Worm (Caenorhabditis elegans) whole organism, mixed stage, embryonic: ENCODE measurements around the gene R07E5.19.

Experiments
- M03D4.4 ChIP-seq: sonication (generic microtip); optimal IDR thresholded peaks from 2 replicates; lab custom pipeline; 2017; ENCODE audit warnings: mild to moderate bottlenecking, missing genetic modification characterization, missing compliant biosample characterization
- bed-3 ChIP-seq: fragments of 200-800 bp; sonication (Bioruptor generic); optimal IDR thresholded peaks from 3 replicates; lab custom pipeline; 2018; ENCODE audit warnings: mild to moderate bottlenecking, missing genetic modification characterization, moderate library complexity, missing compliant biosample characterization
- blmp-1 ChIP-seq: fragments of 150-350 bp; optimal IDR thresholded peaks from 2 replicates; lab custom pipeline; 2014; ENCODE audit warnings: missing biosample characterization, missing genetic modification characterization
- ceh-43 ChIP-seq: fragments of 200-800 bp; sonication (Bioruptor generic); optimal IDR thresholded peaks from 2 replicates; lab custom pipeline; 2018; ENCODE audit warnings: mild to moderate bottlenecking, missing genetic modification characterization, moderate library complexity, missing compliant biosample characterization
- ces-1 ChIP-seq: fragments of 150-350 bp; optimal IDR thresholded peaks from 2 replicates; lab custom pipeline; 2014; ENCODE audit warnings: missing biosample characterization, missing genetic modification reagents, missing genetic modification characterization
- cnd-1 ChIP-seq: fragments of 200-800 bp; sonication (Bioruptor generic); optimal IDR thresholded peaks from 2 replicates; lab custom pipeline; 2018; ENCODE audit warnings: mild to moderate bottlenecking, missing genetic modification characterization, missing compliant biosample characterization
- drap-1 ChIP-seq: fragments of 200-800 bp; sonication (Bioruptor generic); optimal IDR thresholded peaks from 3 replicates; lab custom pipeline; 2018; ENCODE audit warnings: mild to moderate bottlenecking, missing genetic modification characterization, missing compliant biosample characterization
- elt-1 ChIP-seq: sonication (generic microtip); optimal IDR thresholded peaks from 2 replicates; lab custom pipeline; 2017; ENCODE audit warnings: missing genetic modification characterization, mild to moderate bottlenecking, missing compliant biosample characterization, antibody characterized with exemption, moderate library complexity, borderline replicate concordance; ENCODE audit not compliant: insufficient read depth
- ham-2 ChIP-seq: fragments of 200-800 bp; sonication (Bioruptor generic); optimal IDR thresholded peaks from 2 replicates; lab custom pipeline; 2018; ENCODE audit warnings: mild to moderate bottlenecking, missing genetic modification characterization, missing compliant biosample characterization
- hlh-1 ChIP-seq: fragments of 150-350 bp; optimal IDR thresholded peaks from 2 replicates; lab custom pipeline; 2014; ENCODE audit warnings: missing biosample characterization, missing genetic modification reagents, missing genetic modification characterization
- lin-32 ChIP-seq: fragments of 200-800 bp; sonication (Bioruptor generic); optimal IDR thresholded peaks from 2 replicates; lab custom pipeline; 2018; ENCODE audit warnings: mild to moderate bottlenecking, missing genetic modification characterization, missing compliant biosample characterization
- lsy-2 ChIP-seq: fragments of 150-350 bp; optimal IDR thresholded peaks from 2 replicates; lab custom pipeline; 2014; ENCODE audit warnings: missing biosample characterization, missing genetic modification characterization
- mab-5 ChIP-seq: fragments of 150-350 bp; optimal IDR thresholded peaks from 2 replicates; lab custom pipeline; 2014; ENCODE audit warnings: missing biosample characterization, missing genetic modification characterization
- mep-1 ChIP-seq: fragments of 150-350 bp; optimal IDR thresholded peaks from 2 replicates; lab custom pipeline; 2017; ENCODE audit warnings: missing biosample characterization, missing genetic modification reagents, missing genetic modification characterization, inconsistent platforms
- mls-2 ChIP-seq: sonication (generic microtip); optimal IDR thresholded peaks from 2 replicates; lab custom pipeline; 2016; ENCODE audit warnings: mild to moderate bottlenecking, missing genetic modification characterization, moderate library complexity, missing compliant biosample characterization
- nhr-12 ChIP-seq: fragments of 150-350 bp; optimal IDR thresholded peaks from 2 replicates; lab custom pipeline; 2014; ENCODE audit warnings: missing biosample characterization, missing genetic modification characterization
- nhr-2 ChIP-seq: fragments of 150-350 bp; optimal IDR thresholded peaks from 2 replicates; lab custom pipeline; 2014; ENCODE audit warnings: missing biosample characterization, missing genetic modification characterization
- nhr-28 ChIP-seq: fragments of 150-350 bp; optimal IDR thresholded peaks from 2 replicates; lab custom pipeline; 2014; ENCODE audit warnings: missing biosample characterization, missing genetic modification characterization
- nhr-76 ChIP-seq: sonication (generic microtip); optimal IDR thresholded peaks from 2 replicates; lab custom pipeline; 2017; ENCODE audit warnings: missing biosample characterization, missing genetic modification characterization
- pha-4 ChIP-seq: fragments of 150-350 bp; optimal IDR thresholded peaks from 2 replicates; lab custom pipeline; 2018; ENCODE audit warnings: missing biosample characterization, missing genetic modification reagents, missing genetic modification characterization
- snpc-4 ChIP-seq: fragments of 150-350 bp; optimal IDR thresholded peaks from 2 replicates; lab custom pipeline; 2014; ENCODE audit warnings: missing biosample characterization, missing genetic modification characterization
- sptf-1 ChIP-seq: sonication (generic microtip); optimal IDR thresholded peaks from 2 replicates; lab custom pipeline; 2017; ENCODE audit warnings: mild to moderate bottlenecking, missing genetic modification characterization, moderate library complexity, missing compliant biosample characterization
- unc-120 ChIP-seq: sonication (generic microtip); optimal IDR thresholded peaks from 2 replicates; lab custom pipeline; 2017; ENCODE audit warnings: missing genetic modification characterization, missing compliant biosample characterization; ENCODE audit not compliant: poor library complexity, severe bottlenecking
- unc-39 ChIP-seq: fragments of 150-350 bp; optimal IDR thresholded peaks from 2 replicates; lab custom pipeline; 2014; ENCODE audit warnings: missing biosample characterization, missing genetic modification characterization
- unc-62 ChIP-seq: fragments of 150-350 bp; optimal IDR thresholded peaks from 2 replicates; lab custom pipeline; 2014; ENCODE audit warnings: missing biosample characterization, missing genetic modification reagents, missing genetic modification characterization
- zip-8 ChIP-seq: fragments of 150-350 bp; optimal IDR thresholded peaks from 2 replicates; lab custom pipeline; 2014; ENCODE audit warnings: missing biosample characterization, missing genetic modification characterization
- ztf-11 ChIP-seq: fragments of 150-350 bp; optimal IDR thresholded peaks from 2 replicates; lab custom pipeline; 2014; ENCODE audit warnings: missing biosample characterization, missing genetic modification characterization

R07E5.19 gene

DNA sequence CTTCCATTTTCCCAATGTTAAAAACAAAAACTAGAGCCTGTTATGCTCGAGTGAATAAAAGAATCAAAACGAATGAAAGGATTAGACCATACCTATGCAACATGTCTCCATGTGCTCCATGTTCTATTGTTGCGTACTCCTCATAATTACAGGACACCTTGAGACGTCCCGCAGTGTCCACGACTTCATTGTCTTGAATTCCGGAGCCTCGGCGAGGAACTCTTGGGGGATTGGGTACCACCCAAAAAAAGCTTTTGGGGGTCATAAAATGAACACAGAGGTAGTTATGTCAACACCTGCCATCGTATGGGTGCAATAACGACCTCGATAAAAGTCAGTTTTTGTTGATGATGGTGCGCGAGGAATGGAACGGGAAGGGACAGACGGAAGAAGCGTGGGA is 37.1 kb upstream of the R07E5.19 start:
- TF ChIP-seq ceh-43 (peak; percentile 62), nhr-28 (tag; lab: Kevin White, UChicago) (no peak), unc-39 (no peak), nhr-12 (no peak), ces-1 (GFP tag; lab: Kevin White, UChicago) (no peak), snpc-4 (no peak), cnd-1 (tag; lab: Kevin White, UChicago) (peak; percentile 7), lsy-2 (tag; lab: Kevin White, UChicago) (no peak), zip-8 (peak; percentile 4), drap-1 (no peak), lin-32 (GFP tag; lab: Kevin White, UChicago) (peak; percentile 52), blmp-1 (tag; lab: Kevin White, UChicago) (no peak), nhr-2 (tag; lab: Kevin White, UChicago) (peak; percentile 17)

DNA sequence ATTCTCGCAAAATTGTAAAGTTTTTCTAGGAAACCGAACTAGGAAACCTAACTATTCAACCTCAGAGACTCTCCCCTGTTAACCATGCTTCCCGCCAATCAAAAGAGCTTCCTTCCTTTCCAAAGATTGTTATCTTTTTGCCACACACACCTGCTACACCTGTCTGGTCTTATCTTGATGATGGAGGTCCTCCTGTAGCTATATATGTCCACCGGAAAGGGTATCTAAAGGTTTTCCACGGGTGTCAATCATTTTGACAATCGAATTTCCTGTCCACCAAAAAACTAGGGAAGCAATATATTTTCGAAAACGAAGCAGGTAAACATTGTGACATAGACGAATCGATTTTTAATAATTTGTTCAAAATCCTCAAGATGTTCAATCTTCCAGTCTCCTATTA is 35.9 kb upstream of the R07E5.19 start:
- TF ChIP-seq unc-62 (GFP tag; lab: Kevin White, UChicago) (peak; percentile 82), bed-3 (GFP tag; lab: Kevin White, UChicago) (no peak), nhr-2 (tag; lab: Kevin White, UChicago) (peak; percentile 34), elt-1 (peak; percentile 93)

DNA sequence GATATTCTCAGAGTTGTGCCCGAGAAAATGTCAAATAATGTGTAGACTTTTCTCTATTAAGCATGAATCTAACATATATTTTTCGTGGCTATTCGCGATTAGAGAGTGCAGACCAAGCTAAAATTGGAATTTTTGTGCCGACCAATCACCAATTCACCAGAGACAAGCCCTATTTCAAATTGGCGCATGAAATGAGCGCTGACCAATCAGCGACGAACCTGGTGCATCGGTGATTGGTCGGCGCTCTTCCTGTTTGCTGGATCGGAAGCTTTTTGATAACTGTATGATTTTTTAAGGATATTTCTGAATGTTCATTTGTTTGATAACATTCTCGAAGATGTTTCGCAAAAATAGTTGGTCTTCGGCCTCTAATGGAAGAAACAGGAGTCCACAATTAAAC is 35.4 kb upstream of the R07E5.19 start:
- TF ChIP-seq pha-4 (no peak), mab-5 (tag; lab: Kevin White, UChicago) (no peak), elt-1 (no peak), unc-39 (no peak), lsy-2 (tag; lab: Kevin White, UChicago) (no peak), ham-2 (GFP tag; lab: Kevin White, UChicago) (no peak), M03D4.4 (tag; lab: Kevin White, UChicago) (no peak), unc-120 (no peak), hlh-1 (tag; lab: Kevin White, UChicago) (no peak), mep-1 (tag; lab: Kevin White, UChicago) (no peak), zip-8 (no peak), mls-2 (tag; lab: Kevin White, UChicago) (no peak), lin-32 (GFP tag; lab: Kevin White, UChicago) (no peak), blmp-1 (tag; lab: Kevin White, UChicago) (no peak), ztf-11 (tag; lab: Kevin White, UChicago) (no peak), nhr-12 (no peak)
- TF ChIP-seq, all 35 proteins: peak for 0

DNA sequence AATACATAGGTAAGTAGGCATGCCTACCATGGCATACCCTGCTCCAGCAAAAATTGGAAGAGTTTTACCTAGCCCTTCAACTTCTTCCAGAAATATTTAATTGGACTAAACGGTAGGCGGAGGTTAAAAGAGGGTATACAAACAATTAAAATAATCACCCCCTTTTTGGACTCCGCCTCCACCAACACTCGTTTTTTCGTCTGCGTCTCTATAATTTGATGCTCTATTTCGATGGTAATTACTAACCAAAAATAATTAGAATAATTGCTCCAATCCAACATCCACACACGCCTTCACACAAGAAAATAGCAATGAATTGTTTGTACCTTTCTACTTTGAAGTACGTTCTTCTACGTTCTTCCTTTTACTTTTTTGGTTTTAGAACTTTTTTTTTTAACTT is 34.9 kb upstream of the R07E5.19 start:
- TF ChIP-seq unc-39 (no peak), ceh-43 (peak; percentile 99), nhr-12 (no peak), mls-2 (tag; lab: Kevin White, UChicago) (peak; percentile 30)

DNA sequence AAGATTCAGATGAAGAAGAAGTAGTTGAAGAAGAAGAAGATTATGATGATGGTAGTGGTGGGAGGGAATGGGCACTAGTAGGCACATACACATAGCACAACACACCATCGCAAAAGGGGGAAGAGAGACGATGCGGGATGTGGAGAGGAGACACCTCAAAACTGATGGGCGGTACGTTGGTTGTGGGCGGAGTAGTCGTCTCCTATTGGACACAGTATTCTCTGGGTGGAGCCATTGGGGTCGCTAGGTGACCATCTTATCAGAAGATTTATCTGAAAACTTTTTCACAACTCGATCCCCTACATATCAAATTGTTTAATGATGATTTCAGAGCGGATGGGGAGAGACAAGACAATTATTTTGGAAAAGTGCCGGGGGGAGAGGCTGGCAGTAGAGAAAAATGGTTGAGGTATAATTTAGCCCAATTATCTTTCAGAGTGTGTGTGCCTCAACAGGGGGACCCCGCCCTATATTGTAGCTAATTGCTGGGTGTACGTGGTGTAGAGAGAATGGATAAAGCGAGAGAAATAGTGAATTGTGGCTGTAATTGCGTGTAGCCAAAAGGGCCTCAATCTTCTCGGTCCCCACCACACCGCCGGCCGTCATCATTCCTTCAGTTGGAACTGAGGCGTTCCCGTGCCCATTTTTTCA is 33.0 kb upstream of the R07E5.19 start:
- TF ChIP-seq mls-2 (tag; lab: Kevin White, UChicago) (peak; percentile 50), ham-2 (GFP tag; lab: Kevin White, UChicago) (peak; percentile 44), nhr-2 (tag; lab: Kevin White, UChicago) (no peak), nhr-76 (tag; lab: Kevin White, UChicago) (no peak), pha-4 (no peak), ceh-43 (peak; percentile 99), sptf-1 (tag; lab: Kevin White, UChicago) (peak; percentile 39), lsy-2 (tag; lab: Kevin White, UChicago) (peak; percentile 71)

DNA sequence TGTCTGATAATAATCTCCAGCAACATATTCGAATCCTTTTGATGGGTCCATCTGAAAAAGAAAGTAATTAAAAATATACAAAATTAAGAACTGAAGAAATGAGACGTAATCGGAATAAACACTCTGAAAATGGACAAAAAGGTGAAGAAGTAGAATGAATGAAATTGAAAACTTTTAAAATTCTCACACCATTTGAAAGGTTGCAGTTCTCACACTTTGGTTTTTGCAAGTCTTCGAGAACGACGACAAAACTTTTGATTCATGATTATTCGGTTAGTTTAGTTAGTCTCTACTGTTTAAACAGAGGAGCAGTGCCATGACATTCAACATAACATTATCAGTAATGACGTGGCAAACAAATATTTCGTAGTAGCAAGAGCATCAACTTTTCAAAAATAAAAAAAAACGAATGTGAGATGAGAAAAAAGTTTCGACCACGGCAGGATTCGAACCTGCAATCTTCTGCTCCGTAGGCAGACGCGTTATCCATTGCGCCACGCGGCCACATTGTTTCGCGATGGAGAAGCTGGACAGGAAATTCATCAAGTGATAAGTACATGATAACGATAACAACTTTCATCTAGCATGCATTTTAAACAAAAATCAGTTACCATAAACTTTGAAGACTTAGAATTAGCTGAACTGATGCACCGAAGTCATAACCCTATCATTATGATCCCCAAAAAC is 32.2 kb upstream of the R07E5.19 start, which contains the start of gene ceh-43:
TSS of gene ceh-43 (minus strand) at position 51 of the 687 bp plus-strand sequence.
- TF ChIP-seq lsy-2 (tag; lab: Kevin White, UChicago) (no peak), nhr-2 (tag; lab: Kevin White, UChicago) (no peak), ztf-11 (tag; lab: Kevin White, UChicago) (no peak), nhr-12 (no peak), snpc-4 (no peak), pha-4 (no peak), lin-32 (GFP tag; lab: Kevin White, UChicago) (no peak), mep-1 (tag; lab: Kevin White, UChicago) (no peak), unc-120 (no peak), ceh-43 (no peak), hlh-1 (tag; lab: Kevin White, UChicago) (no peak), ces-1 (GFP tag; lab: Kevin White, UChicago) (no peak), M03D4.4 (tag; lab: Kevin White, UChicago) (no peak), blmp-1 (tag; lab: Kevin White, UChicago) (no peak), nhr-76 (tag; lab: Kevin White, UChicago) (no peak)
